Fruit fly (Drosophila melanogaster) whole organism, wandering third instar larva: ENCODE data around the gene Prx5.
A peak's percentile ranks its signal among the peaks of the same experiment; 100 is the strongest.

ENCODE experiments used
- Abd-B ChIP-seq: fragments of >200 bp; optimal IDR thresholded peaks from 2 replicates; lab custom pipeline; 2017; ENCODE audit warnings: missing biosample characterization, missing genetic modification characterization
- CG32264 ChIP-seq: fragments of 200-800 bp; sonication (Bioruptor generic); optimal IDR thresholded peaks from 2 replicates; lab custom pipeline; 2016; ENCODE audit warnings: missing biosample characterization, missing genetic modification characterization
- CG9705 ChIP-seq: fragments of 200-800 bp; sonication (Bioruptor generic); optimal IDR thresholded peaks from 2 replicates; lab custom pipeline; 2018; ENCODE audit warnings: missing biosample characterization, mild to moderate bottlenecking, missing genetic modification characterization
- CrebA ChIP-seq: fragments of 200-800 bp; sonication (Bioruptor generic); optimal IDR thresholded peaks from 2 replicates; lab custom pipeline; 2016; ENCODE audit warnings: missing biosample characterization, mild to moderate bottlenecking, missing genetic modification characterization, borderline replicate concordance
- Dfd ChIP-seq: fragments of >200 bp; optimal IDR thresholded peaks from 2 replicates; lab custom pipeline; 2017; ENCODE audit warnings: missing biosample characterization, missing genetic modification characterization
- Dif ChIP-seq: fragments of 200-275, 200-300 bp; sonication (Bioruptor generic); optimal IDR thresholded peaks from 2 replicates; lab custom pipeline; 2018; ENCODE audit warnings: missing biosample characterization, missing genetic modification characterization; ENCODE audit not compliant: partially characterized antibody
- GATAd ChIP-seq: sonication (Bioruptor generic); optimal IDR thresholded peaks from 2 replicates; lab custom pipeline; 2016; ENCODE audit warnings: missing biosample characterization, missing genetic modification characterization
- HLH106 ChIP-seq: fragments of 200-800 bp; optimal IDR thresholded peaks from 3 replicates; lab custom pipeline; 2019; ENCODE audit warnings: missing biosample characterization, mild to moderate bottlenecking, missing genetic modification characterization, moderate library complexity
- Hnf4 ChIP-seq: fragments of 200-800 bp; sonication (Bioruptor generic); optimal IDR thresholded peaks from 2 replicates; lab custom pipeline; 2016; ENCODE audit warnings: missing biosample characterization, mild to moderate bottlenecking, missing genetic modification characterization
- Hr78 ChIP-seq: fragments of >200 bp; optimal IDR thresholded peaks from 2 replicates; lab custom pipeline; 2017; ENCODE audit warnings: missing biosample characterization, missing genetic modification characterization
- Hr83 ChIP-seq: fragments of 200-300 bp; sonication (Bioruptor generic); optimal IDR thresholded peaks from 2 replicates; lab custom pipeline; 2016; ENCODE audit warnings: missing biosample characterization, mild to moderate bottlenecking, missing genetic modification characterization, moderate library complexity; ENCODE audit not compliant: poor library complexity, severe bottlenecking
- Jra ChIP-seq: sonication (Bioruptor generic); optimal IDR thresholded peaks from 2 replicates; lab custom pipeline; 2016; ENCODE audit warnings: missing biosample characterization, missing genetic modification characterization
- Mio ChIP-seq: sonication (Bioruptor generic); optimal IDR thresholded peaks from 2 replicates; lab custom pipeline; 2016; ENCODE audit warnings: missing biosample characterization, missing genetic modification characterization
- Myc ChIP-seq: fragments of >200 bp; optimal IDR thresholded peaks from 2 replicates; lab custom pipeline; 2017
- N ChIP-seq: fragments of >200 bp; optimal IDR thresholded peaks from 2 replicates; lab custom pipeline; 2018; ENCODE audit warnings: missing biosample characterization, missing external identifiers, missing genetic modification characterization
- OdsH ChIP-seq: fragments of 200-800 bp; sonication (Bioruptor generic); optimal IDR thresholded peaks from 2 replicates; lab custom pipeline; 2016; ENCODE audit warnings: missing biosample characterization, mild to moderate bottlenecking, missing genetic modification characterization
- Rel ChIP-seq, 2 experiments: fragments of 200-800 bp; sonication (Bioruptor generic) in 1 of 2; optimal IDR thresholded peaks; 2 replicates in 1 of 2; 3 replicates in 1 of 2; lab custom pipeline; 2016 to 2019; ENCODE audit warnings: mild to moderate bottlenecking in 2 of 2, missing biosample characterization in 2 of 2, missing genetic modification characterization in 2 of 2, moderate library complexity in 1 of 2
- Sp1 ChIP-seq: fragments of 200-800 bp; sonication (Bioruptor generic); optimal IDR thresholded peaks from 3 replicates; lab custom pipeline; 2019; ENCODE audit warnings: missing biosample characterization, mild to moderate bottlenecking, missing genetic modification characterization, moderate library complexity
- Vsx2 ChIP-seq: fragments of 200-300, 225-300 bp; sonication (Bioruptor generic); optimal IDR thresholded peaks from 2 replicates; lab custom pipeline; 2018; ENCODE audit warnings: missing biosample characterization, missing genetic modification characterization; ENCODE audit not compliant: partially characterized antibody
- br ChIP-seq: fragments of 200-800 bp; sonication (Bioruptor generic); optimal IDR thresholded peaks from 2 replicates; lab custom pipeline; 2016; ENCODE audit warnings: missing biosample characterization, missing genetic modification characterization
- brk ChIP-seq: fragments of 200-800 bp; sonication (Bioruptor generic); optimal IDR thresholded peaks from 2 replicates; lab custom pipeline; 2016; ENCODE audit warnings: missing biosample characterization, mild to moderate bottlenecking, missing genetic modification characterization
- dl ChIP-seq, 2 experiments: fragments of 175-275, 200-275 bp in 1 of 2; fragments of 200-275 bp in 1 of 2; sonication (Bioruptor generic); optimal IDR thresholded peaks; lab custom pipeline; 2018; ENCODE audit warnings: mild to moderate bottlenecking in 2 of 2, missing biosample characterization in 2 of 2, missing genetic modification characterization in 2 of 2, moderate library complexity in 2 of 2; ENCODE audit not compliant: partially characterized antibody in 2 of 2, insufficient read depth in 1 of 2
- dmrt93B ChIP-seq: fragments of 200-800 bp; sonication (Bioruptor generic); optimal IDR thresholded peaks from 2 replicates; lab custom pipeline; 2018; ENCODE audit warnings: missing biosample characterization, mild to moderate bottlenecking, missing genetic modification characterization
- dsf ChIP-seq: sonication (Bioruptor generic); optimal IDR thresholded peaks from 2 replicates; lab custom pipeline; 2016; ENCODE audit warnings: missing biosample characterization, missing genetic modification characterization, borderline replicate concordance
- ey ChIP-seq: fragments of 200-800 bp; sonication (Bioruptor generic); optimal IDR thresholded peaks from 2 replicates; lab custom pipeline; 2016; ENCODE audit warnings: missing biosample characterization, missing genetic modification characterization
- foxo ChIP-seq, 2 experiments: fragments of 200-800 bp; sonication (Bioruptor generic); optimal IDR thresholded peaks; 2 replicates in 1 of 2; 3 replicates in 1 of 2; lab custom pipeline; 2016 to 2017; ENCODE audit warnings: missing biosample characterization in 2 of 2, missing genetic modification characterization in 2 of 2
- fru ChIP-seq: fragments of 200-800 bp; sonication (Bioruptor generic); optimal IDR thresholded peaks from 3 replicates; lab custom pipeline; 2016; ENCODE audit warnings: missing biosample characterization, mild to moderate bottlenecking, missing genetic modification characterization
- h ChIP-seq: fragments of 200-800 bp; sonication (Bioruptor generic); optimal IDR thresholded peaks from 3 replicates; lab custom pipeline; 2016; ENCODE audit warnings: missing biosample characterization, mild to moderate bottlenecking, missing genetic modification characterization
- jim ChIP-seq: fragments of 175-275, 200-325 bp; sonication (Bioruptor generic); optimal IDR thresholded peaks from 2 replicates; lab custom pipeline; 2016; ENCODE audit warnings: missing biosample characterization, mild to moderate bottlenecking, missing genetic modification characterization
- lola ChIP-seq: fragments of >200 bp; optimal IDR thresholded peaks from 2 replicates; lab custom pipeline; 2017; ENCODE audit warnings: missing biosample characterization, missing genetic modification characterization
- pan ChIP-seq: fragments of >200 bp; optimal IDR thresholded peaks from 2 replicates; lab custom pipeline; 2017
- psq ChIP-seq: fragments of 200-800 bp; sonication (Bioruptor generic); optimal IDR thresholded peaks from 3 replicates; lab custom pipeline; 2017; ENCODE audit warnings: missing biosample characterization, mild to moderate bottlenecking, missing genetic modification characterization, moderate library complexity
- rgr ChIP-seq: fragments of 200-800 bp; sonication (Bioruptor generic); optimal IDR thresholded peaks from 3 replicates; lab custom pipeline; 2016; ENCODE audit warnings: missing biosample characterization, mild to moderate bottlenecking, missing genetic modification characterization
- sage ChIP-seq: fragments of 200-800 bp; sonication (Bioruptor generic); optimal IDR thresholded peaks from 2 replicates; lab custom pipeline; 2016; ENCODE audit warnings: missing biosample characterization, mild to moderate bottlenecking, missing genetic modification characterization
- sv ChIP-seq: fragments of 200-800 bp; sonication (Bioruptor generic); optimal IDR thresholded peaks from 3 replicates; lab custom pipeline; 2016; ENCODE audit warnings: missing biosample characterization, missing genetic modification characterization
- usp ChIP-seq: fragments of >200 bp; optimal IDR thresholded peaks from 2 replicates; lab custom pipeline; 2017; ENCODE audit warnings: missing biosample characterization, missing genetic modification characterization
- woc ChIP-seq: sonication (Bioruptor generic); optimal IDR thresholded peaks from 2 replicates; lab custom pipeline; 2016; ENCODE audit warnings: missing biosample characterization, mild to moderate bottlenecking, missing genetic modification characterization

Gene Prx5

DNA sequence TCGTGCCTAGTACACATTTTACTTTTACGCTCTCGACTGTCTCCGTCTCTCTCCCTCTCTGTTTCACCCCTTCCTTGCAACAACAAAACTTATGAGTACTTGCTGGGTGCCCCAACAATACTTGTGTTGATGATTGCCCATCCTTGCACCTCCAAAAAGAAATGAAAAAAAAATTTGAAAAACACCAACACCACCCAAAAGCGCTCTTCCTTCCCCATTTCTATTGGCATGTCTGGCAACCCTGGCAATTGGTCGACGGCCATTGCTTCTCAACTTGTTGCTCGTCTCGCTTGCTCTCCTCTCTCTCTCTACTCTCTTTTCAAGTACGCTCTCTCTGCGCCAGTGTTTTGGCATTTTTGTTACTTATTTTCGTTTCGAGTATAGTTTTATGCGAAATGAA is 1.3 kb upstream of the Prx5 start (continued):
- no peak for TF ChIP-seq dmrt93B (GFP tag; lab: Kevin White, UChicago)
- TF ChIP-seq CG32264, result no peak
- TF ChIP-seq Vsx2 (GFP tag; lab: Kevin White, UChicago), result peak; percentile 86
- no peak for TF ChIP-seq Abd-B (GFP tag; lab: Kevin White, UChicago)
- peak; percentile 6 for TF ChIP-seq Hnf4
- no peak for TF ChIP-seq brk (GFP tag; lab: Kevin White, UChicago)

DNA sequence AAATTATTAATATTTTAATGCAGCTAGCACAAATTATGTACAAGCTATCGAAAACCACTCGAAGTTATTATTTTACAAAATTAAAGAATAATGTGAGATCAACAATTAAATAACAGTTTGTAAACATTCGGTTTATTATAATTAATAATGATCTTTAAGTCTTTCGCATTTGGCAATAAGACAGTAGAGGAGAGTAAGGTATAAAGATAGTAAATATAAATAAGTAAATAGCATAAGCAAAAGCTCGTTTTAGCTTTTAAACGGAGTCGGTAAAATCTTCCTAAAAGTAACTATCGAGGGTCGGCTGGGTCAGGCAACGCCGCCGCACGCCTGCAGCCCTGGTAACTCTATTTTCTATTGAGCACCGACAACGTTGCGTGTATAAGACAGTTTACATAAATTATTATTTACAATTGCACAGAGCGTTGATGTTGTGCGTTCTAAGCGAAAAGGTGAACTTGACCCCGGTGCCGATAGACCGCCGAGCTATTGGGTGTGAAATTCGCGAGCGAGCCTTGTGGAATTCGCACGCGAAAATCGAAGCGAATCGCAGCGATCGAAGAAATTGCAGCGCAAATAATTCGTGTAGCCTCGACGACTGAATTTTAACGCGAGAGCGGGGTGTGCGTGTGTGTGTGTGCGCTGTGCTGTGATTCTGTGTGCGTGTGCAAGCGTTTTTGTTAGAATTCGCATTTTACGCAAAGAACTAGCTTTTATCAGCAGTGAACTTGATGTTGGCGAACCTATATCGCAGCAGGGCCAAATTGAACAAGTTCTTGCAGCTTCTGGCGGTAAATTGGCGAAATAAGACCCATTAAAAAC is 554 bp upstream of the Prx5 start, which contains the start of gene wrd:
Gene wrd, plus strand, starts transcription at position 342 of the 822 bp plus-strand sequence.
- TF ChIP-seq Abd-B (GFP tag; lab: Kevin White, UChicago) (no peak), Hnf4 (peak; percentile 10), pan (lab: Kevin White, UChicago) (no peak), OdsH (GFP tag; lab: Kevin White, UChicago) (no peak), dl (GFP tag; optimal IDR thresholded peaks at IDR 0.05; lab: Kevin White, UChicago; ENCODE audit: insufficient read depth in 1 of 2, partially characterized antibody in 2 of 2) (no peak), Myc (lab: Kevin White, UChicago) (no peak), dsf (GFP tag; lab: Kevin White, UChicago) (no peak), CG32264 (no peak), jim (GFP tag; lab: Kevin White, UChicago) (no peak), lola (no peak), br (GFP tag; lab: Kevin White, UChicago) (peak; percentile 18), Hr78 (GFP tag; lab: Kevin White, UChicago) (no peak), CrebA (GFP tag; lab: Kevin White, UChicago) (no peak), woc (peak; percentile 9), CG9705 (GFP tag; lab: Kevin White, UChicago) (no peak), foxo (GFP tag; optimal IDR thresholded peaks at IDR 0.05; lab: Kevin White, UChicago) (peak in 1 of 2 experiments; percentile 52), HLH106 (tag; lab: Kevin White, UChicago) (peak; percentile 34), psq (GFP tag; lab: Kevin White, UChicago) (no peak), sv (no peak), Hr83 (GFP tag; lab: Kevin White, UChicago) (no peak), GATAd (GFP tag; lab: Kevin White, UChicago) (no peak), ey (GFP tag; lab: Kevin White, UChicago) (no peak), h (GFP tag; lab: Kevin White, UChicago) (peak; percentile 22), Rel (GFP tag; optimal IDR thresholded peaks at IDR 0.05; lab: Kevin White, UChicago) (no peak), Rel (tag; optimal IDR thresholded peaks at IDR 0.05; lab: Kevin White, UChicago) (peak; percentile 14), rgr (GFP tag; lab: Kevin White, UChicago) (peak; percentile 9), Sp1 (GFP tag; lab: Kevin White, UChicago) (peak; percentile 9), fru (GFP tag; lab: Kevin White, UChicago) (peak; percentile 36), usp (GFP tag; lab: Kevin White, UChicago) (no peak), sage (GFP tag; lab: Kevin White, UChicago) (no peak)

DNA sequence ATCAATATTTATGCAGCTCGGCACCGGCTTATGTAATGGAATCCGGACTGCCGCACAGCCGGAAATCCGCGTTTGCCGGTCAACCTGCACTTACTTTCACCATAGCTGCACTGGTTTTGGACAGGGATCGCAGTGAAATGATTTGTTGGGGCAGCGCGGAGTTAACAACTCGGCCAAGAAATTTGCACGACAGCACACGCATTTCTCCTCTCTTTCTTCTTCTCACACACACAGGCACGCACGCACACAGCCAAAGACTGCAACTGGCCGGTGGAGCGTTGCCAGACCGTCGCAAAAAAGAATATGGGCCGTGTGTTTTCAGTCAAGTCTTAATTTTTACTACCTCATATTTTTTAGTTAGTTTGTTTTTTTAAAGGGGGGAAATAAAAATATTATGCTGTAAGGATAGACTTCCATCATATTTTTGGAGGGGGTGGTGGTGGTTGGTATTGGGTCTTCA is 782 bp downstream of the Prx5 start:
- no peak for TF ChIP-seq CG32264
- no peak for TF ChIP-seq Hr78 (GFP tag; lab: Kevin White, UChicago)
- TF ChIP-seq Rel (GFP tag; optimal IDR thresholded peaks at IDR 0.05; lab: Kevin White, UChicago), result no peak
- TF ChIP-seq Rel (tag; optimal IDR thresholded peaks at IDR 0.05; lab: Kevin White, UChicago), result peak; percentile 4
- no peak for TF ChIP-seq sv
- peak; percentile 10 for TF ChIP-seq ey (GFP tag; lab: Kevin White, UChicago)
- no peak for TF ChIP-seq pan (lab: Kevin White, UChicago)
- peak; percentile 24 for TF ChIP-seq HLH106 (tag; lab: Kevin White, UChicago)
- TF ChIP-seq brk (GFP tag; lab: Kevin White, UChicago), result no peak
- peak; percentile 32 for TF ChIP-seq Jra (GFP tag; lab: Kevin White, UChicago)
- TF ChIP-seq Sp1 (GFP tag; lab: Kevin White, UChicago), result no peak
- TF ChIP-seq Abd-B (GFP tag; lab: Kevin White, UChicago), result no peak
- TF ChIP-seq woc, result peak; percentile 21
- peak; percentile 10 for TF ChIP-seq h (GFP tag; lab: Kevin White, UChicago)
- TF ChIP-seq GATAd (GFP tag; lab: Kevin White, UChicago), result no peak
- no peak for TF ChIP-seq lola
- TF ChIP-seq dmrt93B (GFP tag; lab: Kevin White, UChicago), result no peak
- TF ChIP-seq jim (GFP tag; lab: Kevin White, UChicago), result no peak
- TF ChIP-seq br (GFP tag; lab: Kevin White, UChicago), result peak; percentile 32
- TF ChIP-seq Dif (GFP tag; lab: Kevin White, UChicago), result no peak
- TF ChIP-seq N (GFP tag; lab: Kevin White, UChicago), result no peak
- no peak for TF ChIP-seq usp (GFP tag; lab: Kevin White, UChicago)
- peak; percentile 37 for TF ChIP-seq Hnf4
- no peak for TF ChIP-seq Dfd (GFP tag; lab: Kevin White, UChicago)
- peak; percentile 9 for TF ChIP-seq CG9705 (GFP tag; lab: Kevin White, UChicago)
- peak in 1 of 2 experiments; percentile 56 for TF ChIP-seq foxo (GFP tag; optimal IDR thresholded peaks at IDR 0.05; lab: Kevin White, UChicago)
- peak; percentile 8 for TF ChIP-seq psq (GFP tag; lab: Kevin White, UChicago)
- no peak for TF ChIP-seq sage (GFP tag; lab: Kevin White, UChicago)
- no peak for TF ChIP-seq CrebA (GFP tag; lab: Kevin White, UChicago)
- TF ChIP-seq Mio (GFP tag; lab: Kevin White, UChicago), result no peak
- peak; percentile 12 for TF ChIP-seq Hr83 (GFP tag; lab: Kevin White, UChicago)
- TF ChIP-seq fru (GFP tag; lab: Kevin White, UChicago), result peak; percentile 34
- no peak for TF ChIP-seq dl (GFP tag; optimal IDR thresholded peaks at IDR 0.05; lab: Kevin White, UChicago; ENCODE audit: insufficient read depth in 1 of 2, partially characterized antibody in 2 of 2)
- TF ChIP-seq OdsH (GFP tag; lab: Kevin White, UChicago), result no peak
- no peak for TF ChIP-seq dsf (GFP tag; lab: Kevin White, UChicago)
- no peak for TF ChIP-seq Myc (lab: Kevin White, UChicago)
- TF ChIP-seq Vsx2 (GFP tag; lab: Kevin White, UChicago), result no peak
